Fruit fly (Drosophila melanogaster) whole organism, prepupa: Measurements from ENCODE around the gene CG16781.

Experiments
- CG31627 ChIP-seq: fragments of 200-800 bp; sonication (Bioruptor generic); optimal IDR thresholded peaks from 3 replicates; lab custom pipeline; 2016; ENCODE audit warnings: missing biosample characterization, missing genetic modification characterization
- Hr39 ChIP-seq: fragments of 200-800 bp; sonication (Bioruptor generic); optimal IDR thresholded peaks from 2 replicates; lab custom pipeline; 2016; ENCODE audit warnings: missing biosample characterization, missing genetic modification characterization
- Sox102F ChIP-seq: fragments of 200-800 bp; sonication (Bioruptor generic); optimal IDR thresholded peaks from 2 replicates; lab custom pipeline; 2016; ENCODE audit warnings: missing biosample characterization, mild to moderate bottlenecking, missing genetic modification characterization
- achi ChIP-seq: fragments of 200-800 bp; sonication (Bioruptor generic); optimal IDR thresholded peaks from 3 replicates; lab custom pipeline; 2016; ENCODE audit warnings: missing biosample characterization, missing genetic modification characterization
- fkh ChIP-seq: fragments of 200-800 bp; sonication (Bioruptor generic); optimal IDR thresholded peaks from 3 replicates; lab custom pipeline; 2017; ENCODE audit warnings: missing biosample characterization, mild to moderate bottlenecking, missing genetic modification characterization, moderate library complexity
- ss ChIP-seq, 2 experiments: fragments of 200-800 bp; sonication (Bioruptor generic); optimal IDR thresholded peaks; 2 replicates in 1 of 2; 3 replicates in 1 of 2; lab custom pipeline; 2017 to 2018; ENCODE audit warnings: mild to moderate bottlenecking in 2 of 2, missing biosample characterization in 2 of 2, missing genetic modification characterization in 2 of 2, moderate library complexity in 1 of 2

dm6 chrX:3443902-3444301, 19.9 kb downstream of the CG16781 start:
- TF ChIP-seq Hr39 (GFP tag; lab: Kevin White, UChicago), result no peak
- no peak for TF ChIP-seq fkh (GFP tag; lab: Kevin White, UChicago)
- TF ChIP-seq achi (GFP tag; lab: Kevin White, UChicago), result no peak
- TF ChIP-seq CG31627, result no peak
- TF ChIP-seq ss (GFP tag; optimal IDR thresholded peaks at IDR 0.05; lab: Kevin White, UChicago), result no peak
- TF ChIP-seq Sox102F (GFP tag; lab: Kevin White, UChicago), result no peak
